Worm (Caenorhabditis elegans): ENCODE data around the gene fbxb-75.

DNA sequence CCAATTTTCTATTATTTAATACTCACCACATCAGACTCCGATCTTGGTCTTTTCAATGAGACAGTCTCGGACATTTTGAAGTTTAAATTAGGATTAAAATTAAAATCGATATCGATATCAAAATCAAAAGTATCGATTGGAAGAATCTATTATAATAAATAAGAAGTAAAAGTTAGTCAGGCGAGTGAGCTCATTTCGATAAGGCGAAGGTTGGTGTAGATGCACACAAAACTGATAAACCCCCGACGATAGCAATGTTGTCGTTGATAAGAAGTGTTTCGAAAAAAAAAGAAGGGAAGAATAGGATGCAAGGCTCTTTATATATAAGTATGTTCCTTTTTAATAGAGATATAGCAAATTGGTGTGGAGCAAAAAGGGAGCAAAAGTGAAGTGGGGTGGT lies 41.6 kb upstream of the fbxb-75 start, which contains the start of gene M01H9.4:
- TF ChIP-seq flt-1 (GFP tag; IDR thresholded peaks at IDR 0.05), result no peak
- TF ChIP-seq ceh-13 (GFP tag; optimal IDR thresholded peaks at IDR 0.05), result no peak
- TF ChIP-seq hmg-4 (GFP tag; optimal IDR thresholded peaks at IDR 0.05), result no peak
- no peak for TF ChIP-seq ama-1 (optimal IDR thresholded peaks at IDR 0.05)
- TF ChIP-seq scrt-1 (GFP tag; IDR thresholded peaks at IDR 0.05), result no peak
- TF ChIP-seq hmbx-1 (tag; optimal IDR thresholded peaks at IDR 0.05), result no peak
- TF ChIP-seq aly-1 (tag; optimal IDR thresholded peaks at IDR 0.05), result no peak
- no peak for TF ChIP-seq B0310.2 (tag; optimal IDR thresholded peaks at IDR 0.05)
- TF ChIP-seq tra-4 (tag; optimal IDR thresholded peaks at IDR 0.05), result no peak
- no peak for TF ChIP-seq hnd-1 (tag; optimal IDR thresholded peaks at IDR 0.05)
- TF ChIP-seq pes-1 (GFP tag; IDR thresholded peaks at IDR 0.05), result no peak
- TF ChIP-seq tbx-37 (GFP tag; conservative IDR thresholded peaks at IDR 0.05), result no peak
- TF ChIP-seq sea-1 (GFP tag; conservative IDR thresholded peaks at IDR 0.05), result no peak

All from whole organism, early embryonic.